Worm (Caenorhabditis elegans) whole organism, mixed stage, embryonic: Measurements from ENCODE around the gene tag-343.

Source experiments
- M03D4.4 ChIP-seq: sonication (generic microtip); optimal IDR thresholded peaks from 2 replicates; lab custom pipeline; 2017; ENCODE audit warnings: mild to moderate bottlenecking, missing genetic modification characterization, missing compliant biosample characterization
- bed-3 ChIP-seq: fragments of 200-800 bp; sonication (Bioruptor generic); optimal IDR thresholded peaks from 3 replicates; lab custom pipeline; 2018; ENCODE audit warnings: mild to moderate bottlenecking, missing genetic modification characterization, moderate library complexity, missing compliant biosample characterization
- blmp-1 ChIP-seq: fragments of 150-350 bp; optimal IDR thresholded peaks from 2 replicates; lab custom pipeline; 2014; ENCODE audit warnings: missing biosample characterization, missing genetic modification characterization
- ceh-39 ChIP-seq: fragments of 150-350 bp; optimal IDR thresholded peaks from 2 replicates; lab custom pipeline; 2014; ENCODE audit warnings: missing biosample characterization, missing genetic modification characterization
- ceh-43 ChIP-seq: fragments of 200-800 bp; sonication (Bioruptor generic); optimal IDR thresholded peaks from 2 replicates; lab custom pipeline; 2018; ENCODE audit warnings: mild to moderate bottlenecking, missing genetic modification characterization, moderate library complexity, missing compliant biosample characterization
- ceh-83 ChIP-seq: fragments of 200-800 bp; sonication (Bioruptor generic); optimal IDR thresholded peaks from 2 replicates; lab custom pipeline; 2018; ENCODE audit warnings: mild to moderate bottlenecking, missing genetic modification characterization, missing compliant biosample characterization
- ces-1 ChIP-seq: fragments of 150-350 bp; optimal IDR thresholded peaks from 2 replicates; lab custom pipeline; 2014; ENCODE audit warnings: missing biosample characterization, missing genetic modification reagents, missing genetic modification characterization
- cnd-1 ChIP-seq: fragments of 200-800 bp; sonication (Bioruptor generic); optimal IDR thresholded peaks from 2 replicates; lab custom pipeline; 2018; ENCODE audit warnings: mild to moderate bottlenecking, missing genetic modification characterization, missing compliant biosample characterization
- drap-1 ChIP-seq: fragments of 200-800 bp; sonication (Bioruptor generic); optimal IDR thresholded peaks from 3 replicates; lab custom pipeline; 2018; ENCODE audit warnings: mild to moderate bottlenecking, missing genetic modification characterization, missing compliant biosample characterization
- elt-1 ChIP-seq: sonication (generic microtip); optimal IDR thresholded peaks from 2 replicates; lab custom pipeline; 2017; ENCODE audit warnings: missing genetic modification characterization, mild to moderate bottlenecking, missing compliant biosample characterization, antibody characterized with exemption, moderate library complexity, borderline replicate concordance; ENCODE audit not compliant: insufficient read depth
- elt-3 ChIP-seq: fragments of 150-350 bp; optimal IDR thresholded peaks from 2 replicates; lab custom pipeline; 2014; ENCODE audit warnings: missing biosample characterization, missing genetic modification characterization
- flh-1 ChIP-seq: fragments of 200-800 bp; sonication (Bioruptor generic); optimal IDR thresholded peaks from 2 replicates; lab custom pipeline; 2018; ENCODE audit warnings: mild to moderate bottlenecking, missing genetic modification characterization, moderate library complexity, missing compliant biosample characterization
- lin-13 ChIP-seq: fragments of 150-350 bp; optimal IDR thresholded peaks from 2 replicates; lab custom pipeline; 2014; ENCODE audit warnings: missing biosample characterization, missing genetic modification characterization
- lin-32 ChIP-seq: fragments of 200-800 bp; sonication (Bioruptor generic); optimal IDR thresholded peaks from 2 replicates; lab custom pipeline; 2018; ENCODE audit warnings: mild to moderate bottlenecking, missing genetic modification characterization, missing compliant biosample characterization
- lsy-2 ChIP-seq: fragments of 150-350 bp; optimal IDR thresholded peaks from 2 replicates; lab custom pipeline; 2014; ENCODE audit warnings: missing biosample characterization, missing genetic modification characterization
- mab-5 ChIP-seq: fragments of 150-350 bp; optimal IDR thresholded peaks from 2 replicates; lab custom pipeline; 2014; ENCODE audit warnings: missing biosample characterization, missing genetic modification characterization
- mep-1 ChIP-seq: fragments of 150-350 bp; optimal IDR thresholded peaks from 2 replicates; lab custom pipeline; 2017; ENCODE audit warnings: missing biosample characterization, missing genetic modification reagents, missing genetic modification characterization, inconsistent platforms
- mls-2 ChIP-seq: sonication (generic microtip); optimal IDR thresholded peaks from 2 replicates; lab custom pipeline; 2016; ENCODE audit warnings: mild to moderate bottlenecking, missing genetic modification characterization, moderate library complexity, missing compliant biosample characterization
- nhr-12 ChIP-seq: fragments of 150-350 bp; optimal IDR thresholded peaks from 2 replicates; lab custom pipeline; 2014; ENCODE audit warnings: missing biosample characterization, missing genetic modification characterization
- nhr-2 ChIP-seq: fragments of 150-350 bp; optimal IDR thresholded peaks from 2 replicates; lab custom pipeline; 2014; ENCODE audit warnings: missing biosample characterization, missing genetic modification characterization
- nhr-237 ChIP-seq: fragments of 150-350 bp; optimal IDR thresholded peaks from 2 replicates; lab custom pipeline; 2014; ENCODE audit warnings: missing biosample characterization, missing genetic modification characterization
- nhr-28 ChIP-seq: fragments of 150-350 bp; optimal IDR thresholded peaks from 2 replicates; lab custom pipeline; 2014; ENCODE audit warnings: missing biosample characterization, missing genetic modification characterization
- nhr-76 ChIP-seq: sonication (generic microtip); optimal IDR thresholded peaks from 2 replicates; lab custom pipeline; 2017; ENCODE audit warnings: missing biosample characterization, missing genetic modification characterization
- pha-4 ChIP-seq: fragments of 150-350 bp; optimal IDR thresholded peaks from 2 replicates; lab custom pipeline; 2018; ENCODE audit warnings: missing biosample characterization, missing genetic modification reagents, missing genetic modification characterization
- sem-2 ChIP-seq: fragments of 200-800 bp; sonication (Bioruptor generic); optimal IDR thresholded peaks from 2 replicates; lab custom pipeline; 2018; ENCODE audit warnings: mild to moderate bottlenecking, missing genetic modification characterization, missing compliant biosample characterization
- snpc-4 ChIP-seq: fragments of 150-350 bp; optimal IDR thresholded peaks from 2 replicates; lab custom pipeline; 2014; ENCODE audit warnings: missing biosample characterization, missing genetic modification characterization
- sptf-1 ChIP-seq: sonication (generic microtip); optimal IDR thresholded peaks from 2 replicates; lab custom pipeline; 2017; ENCODE audit warnings: mild to moderate bottlenecking, missing genetic modification characterization, moderate library complexity, missing compliant biosample characterization
- tbx-8 ChIP-seq: fragments of 200-800 bp; sonication (Bioruptor generic); optimal IDR thresholded peaks from 2 replicates; lab custom pipeline; 2018; ENCODE audit warnings: mild to moderate bottlenecking, missing genetic modification characterization, moderate library complexity, missing compliant biosample characterization
- unc-120 ChIP-seq: sonication (generic microtip); optimal IDR thresholded peaks from 2 replicates; lab custom pipeline; 2017; ENCODE audit warnings: missing genetic modification characterization, missing compliant biosample characterization; ENCODE audit not compliant: poor library complexity, severe bottlenecking
- unc-39 ChIP-seq: fragments of 150-350 bp; optimal IDR thresholded peaks from 2 replicates; lab custom pipeline; 2014; ENCODE audit warnings: missing biosample characterization, missing genetic modification characterization
- unc-62 ChIP-seq: fragments of 150-350 bp; optimal IDR thresholded peaks from 2 replicates; lab custom pipeline; 2014; ENCODE audit warnings: missing biosample characterization, missing genetic modification reagents, missing genetic modification characterization
- zip-8 ChIP-seq: fragments of 150-350 bp; optimal IDR thresholded peaks from 2 replicates; lab custom pipeline; 2014; ENCODE audit warnings: missing biosample characterization, missing genetic modification characterization
- ztf-11 ChIP-seq: fragments of 150-350 bp; optimal IDR thresholded peaks from 2 replicates; lab custom pipeline; 2014; ENCODE audit warnings: missing biosample characterization, missing genetic modification characterization

The tag-343 gene

DNA sequence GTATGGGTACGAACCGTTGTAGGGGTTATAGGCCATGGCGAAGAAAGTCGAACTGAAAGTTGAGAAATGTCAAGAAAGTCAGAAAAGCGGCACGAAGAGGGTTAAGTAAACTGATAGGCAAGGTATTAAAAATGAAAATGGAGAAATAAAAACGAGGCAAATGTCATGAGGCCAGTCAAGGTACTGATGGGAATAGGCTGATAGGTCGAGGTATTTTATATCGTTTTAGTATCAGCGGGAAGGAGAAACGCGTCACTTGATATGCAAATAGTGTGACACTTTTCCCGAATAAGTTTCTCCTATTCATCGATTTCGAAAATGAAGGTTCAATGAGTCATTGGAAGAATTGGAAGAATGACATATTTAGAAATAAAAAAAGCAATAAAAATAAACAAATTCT lies 3.1 kb upstream of the tag-343 start, which contains the start of gene F22H10.3:
Gene F22H10.3, minus strand, starts transcription at position 36 of the 400 bp plus-strand sequence.
- no peak for TF ChIP-seq nhr-28
- no peak for TF ChIP-seq ces-1
- TF ChIP-seq ztf-11: no peak
- no peak for TF ChIP-seq mab-5 (tag; lab: Kevin White, UChicago)
- TF ChIP-seq mep-1: no peak
- TF ChIP-seq ceh-43: no peak
- TF ChIP-seq pha-4 (tag; lab: Kevin White, UChicago): no peak
- TF ChIP-seq M03D4.4 (tag; lab: Kevin White, UChicago): no peak
- TF ChIP-seq bed-3 (GFP tag; lab: Kevin White, UChicago): no peak

DNA sequence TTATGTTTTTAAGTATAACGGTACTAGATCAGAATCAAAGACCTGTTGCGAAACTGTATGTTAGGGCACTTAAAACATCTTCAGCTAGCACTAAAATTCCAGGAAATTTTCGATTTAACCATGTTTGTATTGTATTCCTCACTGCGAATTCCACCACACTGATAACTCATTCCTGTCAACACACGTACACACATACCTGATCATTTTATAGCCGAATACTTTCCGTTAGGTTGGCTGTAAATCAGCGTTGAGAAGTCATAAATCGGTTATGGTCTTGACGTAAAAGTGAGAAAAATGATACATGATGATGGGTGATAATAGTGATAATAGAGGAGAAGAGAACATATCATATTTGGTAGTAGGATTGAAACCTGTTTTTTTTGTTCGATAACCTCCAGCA lies 1.2 kb upstream of the tag-343 start:
- TF ChIP-seq ces-1 (no peak), nhr-237 (no peak), lin-13 (tag; lab: Kevin White, UChicago) (no peak), flh-1 (GFP tag; lab: Kevin White, UChicago) (no peak), nhr-28 (no peak), sem-2 (GFP tag; lab: Kevin White, UChicago) (no peak)

DNA sequence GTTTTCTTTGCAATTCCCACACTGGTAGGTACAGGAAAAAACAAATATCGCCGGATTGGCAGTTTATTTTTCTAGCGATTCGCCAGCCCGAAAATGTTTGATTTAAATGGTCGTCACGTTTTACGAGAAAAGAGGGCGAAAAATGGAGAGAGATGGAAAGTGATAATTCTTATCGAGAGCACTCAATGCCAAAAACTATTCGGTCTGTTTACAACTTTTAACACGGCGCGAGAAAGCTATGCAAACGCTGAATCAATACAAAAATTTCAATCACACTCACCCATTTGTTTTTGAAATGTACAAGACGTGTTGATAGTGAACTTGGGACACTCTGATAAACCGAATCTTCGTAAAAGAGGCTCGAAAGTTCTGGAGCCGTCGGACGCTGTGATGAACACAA lies 1.9 kb downstream of the tag-343 start:
- TF ChIP-seq unc-62 (no peak), mep-1 (no peak), lin-32 (GFP tag; lab: Kevin White, UChicago) (no peak), tbx-8 (no peak), ceh-43 (no peak)
- TF ChIP-seq, all 35 proteins: peak for 0

DNA sequence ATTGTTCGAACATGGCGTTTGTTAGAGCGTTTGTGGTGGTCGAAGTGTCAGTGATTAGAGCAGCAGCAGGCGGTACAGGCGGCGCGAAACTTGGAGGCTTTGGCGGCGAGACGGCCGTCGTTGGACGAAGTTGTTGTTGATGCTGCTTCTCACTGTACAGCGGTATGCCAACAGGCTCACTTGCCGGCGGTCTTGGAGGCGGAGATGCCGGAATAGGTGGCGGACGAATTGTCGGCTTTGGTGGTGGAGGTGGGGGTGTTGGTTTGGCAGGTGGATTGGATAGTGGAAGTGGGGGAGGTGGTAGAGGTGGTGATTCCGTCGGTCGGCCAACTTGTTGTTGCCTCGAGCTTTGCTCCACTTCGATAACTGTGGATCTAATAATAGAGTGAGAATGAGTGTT lies 3.3 kb downstream of the tag-343 start:
- TF ChIP-seq lin-13 (tag; lab: Kevin White, UChicago) (no peak), sptf-1 (tag; lab: Kevin White, UChicago) (peak; percentile 18), lsy-2 (tag; lab: Kevin White, UChicago) (no peak)

DNA sequence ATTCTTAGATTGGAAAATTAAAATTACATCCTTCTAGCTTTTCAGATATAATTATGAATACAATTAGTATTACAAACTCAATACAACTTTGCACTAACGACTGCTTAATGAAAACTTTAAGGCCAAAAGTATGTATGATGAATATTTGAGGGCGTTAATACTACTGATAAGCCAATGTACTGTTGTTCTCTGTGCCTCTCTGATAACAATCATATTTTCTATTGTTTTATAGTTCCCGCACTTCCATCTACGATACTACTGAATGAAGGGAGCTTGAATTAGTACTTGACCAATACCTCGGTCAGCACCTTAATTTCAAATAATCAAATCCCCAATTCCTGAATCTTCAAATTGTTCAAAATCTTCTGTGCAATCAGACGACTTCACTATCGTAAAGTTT lies 5.4 kb downstream of the tag-343 start:
- TF ChIP-seq bed-3 (GFP tag; lab: Kevin White, UChicago) (no peak), mab-5 (tag; lab: Kevin White, UChicago) (no peak), sptf-1 (tag; lab: Kevin White, UChicago) (no peak), drap-1 (GFP tag; lab: Kevin White, UChicago) (no peak), sem-2 (GFP tag; lab: Kevin White, UChicago) (no peak), M03D4.4 (tag; lab: Kevin White, UChicago) (no peak), ztf-11 (no peak), nhr-2 (tag; lab: Kevin White, UChicago) (no peak), nhr-237 (no peak), ces-1 (no peak), nhr-12 (tag; lab: Kevin White, UChicago) (no peak), unc-62 (no peak), ceh-83 (no peak), ceh-39 (tag; lab: Kevin White, UChicago) (no peak), tbx-8 (no peak), flh-1 (GFP tag; lab: Kevin White, UChicago) (no peak), lin-32 (GFP tag; lab: Kevin White, UChicago) (no peak), mep-1 (no peak), pha-4 (tag; lab: Kevin White, UChicago) (no peak), blmp-1 (no peak)

DNA sequence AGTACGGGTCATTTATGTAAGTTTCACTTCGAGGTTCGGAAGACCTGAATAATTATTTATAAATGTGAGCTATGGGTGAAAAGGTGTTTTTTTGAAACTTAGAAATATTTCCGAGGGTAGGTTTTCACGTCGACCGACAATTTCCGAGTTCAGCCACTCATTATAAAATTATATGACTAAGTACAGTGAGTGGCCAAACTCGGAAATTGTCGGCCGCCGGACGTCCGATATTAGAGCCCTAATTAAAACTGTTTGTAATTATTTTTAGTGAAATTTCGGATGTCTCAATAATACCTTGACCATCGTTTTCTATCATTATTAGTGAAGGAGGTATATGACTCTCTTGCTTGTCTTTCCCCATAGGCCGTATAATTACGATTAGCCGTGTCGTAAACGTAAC lies 7.0 kb downstream of the tag-343 start:
- TF ChIP-seq cnd-1 (tag; lab: Kevin White, UChicago): no peak
- no peak for TF ChIP-seq ceh-83
- no peak for TF ChIP-seq zip-8 (tag; lab: Kevin White, UChicago)
- TF ChIP-seq mep-1: no peak
- TF ChIP-seq elt-3 (tag; lab: Kevin White, UChicago): no peak
- TF ChIP-seq flh-1 (GFP tag; lab: Kevin White, UChicago): no peak
- no peak for TF ChIP-seq nhr-237
- no peak for TF ChIP-seq sem-2 (GFP tag; lab: Kevin White, UChicago)
- TF ChIP-seq mls-2 (tag; lab: Kevin White, UChicago): no peak
- no peak for TF ChIP-seq bed-3 (GFP tag; lab: Kevin White, UChicago)
- no peak for TF ChIP-seq lsy-2 (tag; lab: Kevin White, UChicago)

DNA sequence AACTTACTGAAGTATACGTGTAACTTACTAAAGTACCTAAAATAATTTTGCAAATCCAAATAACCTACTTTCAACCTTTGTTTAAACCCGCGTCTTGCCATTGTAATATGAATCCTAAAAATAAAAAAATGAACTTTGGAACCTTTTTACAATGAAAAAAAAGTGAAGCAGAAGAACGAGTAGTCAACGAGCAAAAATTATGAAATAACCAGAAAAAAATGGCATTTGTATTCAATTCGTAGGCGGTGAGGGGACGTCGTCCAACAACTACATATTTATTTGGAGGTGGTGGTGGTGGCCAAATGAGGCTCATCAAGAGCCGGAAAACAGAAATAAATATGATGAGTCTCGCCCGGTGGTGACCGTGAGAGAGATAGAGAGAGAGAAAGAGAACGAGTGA lies 11.8 kb downstream of the tag-343 start, which contains the start of gene F43B10.1:
Gene F43B10.1, minus strand, starts transcription at position 101 of the 400 bp plus-strand sequence.
- TF ChIP-seq nhr-28: no peak
- no peak for TF ChIP-seq elt-3 (tag; lab: Kevin White, UChicago)
- TF ChIP-seq nhr-237: no peak
- no peak for TF ChIP-seq zip-8 (tag; lab: Kevin White, UChicago)
- TF ChIP-seq unc-62: no peak
- TF ChIP-seq nhr-2 (tag; lab: Kevin White, UChicago): no peak
- no peak for TF ChIP-seq mab-5 (tag; lab: Kevin White, UChicago)
- no peak for TF ChIP-seq ceh-39 (tag; lab: Kevin White, UChicago)
- no peak for TF ChIP-seq nhr-76 (tag; lab: Kevin White, UChicago)
- TF ChIP-seq unc-39 (tag; lab: Kevin White, UChicago): no peak
- no peak for TF ChIP-seq elt-1
- no peak for TF ChIP-seq unc-120
- no peak for TF ChIP-seq snpc-4 (tag; lab: Kevin White, UChicago)
- no peak for TF ChIP-seq ceh-83
